Worm (Caenorhabditis elegans): ENCODE measurements around the gene vha-12.

DNA sequence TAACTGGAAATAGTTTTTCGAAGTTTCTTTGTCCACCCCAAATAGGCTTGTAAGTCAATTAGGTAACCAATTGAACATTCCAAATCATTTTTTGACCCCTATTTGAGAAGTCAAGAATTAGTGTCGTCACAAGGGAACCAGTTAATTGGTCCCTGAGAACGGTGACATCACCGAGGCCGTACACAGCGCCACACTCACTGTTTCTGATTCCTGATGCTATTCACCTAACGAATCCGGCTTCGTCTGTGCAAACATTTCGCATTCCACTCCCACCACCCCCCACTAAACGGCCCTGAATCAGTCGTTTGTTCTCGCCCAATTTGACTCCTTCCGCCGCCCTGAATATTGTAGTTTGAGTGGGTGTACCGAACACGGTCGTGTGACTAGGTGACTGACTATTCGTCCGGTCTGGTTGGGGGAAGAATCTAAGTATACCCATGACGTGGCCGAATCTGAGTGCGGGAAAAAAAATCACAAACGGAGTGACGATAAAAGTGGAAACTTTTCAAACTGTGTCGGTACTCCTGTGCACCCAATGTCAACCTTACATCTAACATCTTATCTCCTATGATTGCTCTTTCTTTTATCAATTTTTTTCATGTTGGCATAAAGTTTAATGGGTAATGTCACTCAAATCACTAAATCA, 46.6 kb upstream of the vha-12 start:
- TF ChIP-seq fkh-10 (GFP tag; optimal IDR thresholded peaks at IDR 0.05) (no peak), nhr-77 (tag; optimal IDR thresholded peaks at IDR 0.05) (no peak), C34B4.2 (tag; optimal IDR thresholded peaks at IDR 0.05) (no peak), lir-3 (tag; optimal IDR thresholded peaks at IDR 0.05; ENCODE audit: poor library complexity) (no peak), unc-130 (tag; optimal IDR thresholded peaks at IDR 0.05) (no peak), ztf-4 (tag; optimal IDR thresholded peaks at IDR 0.05) (no peak), nhr-11 (tag; optimal IDR thresholded peaks at IDR 0.05) (no peak), nhr-12 (tag; optimal IDR thresholded peaks at IDR 0.05) (no peak), skn-1 (tag; optimal IDR thresholded peaks at IDR 0.05) (peak; percentile 53), egl-27 (tag; optimal IDR thresholded peaks at IDR 0.05) (no peak), mdl-1 (tag; optimal IDR thresholded peaks at IDR 0.05) (peak in 1 of 2 experiments; percentile 31), pqm-1 (tag; optimal IDR thresholded peaks at IDR 0.05) (no peak), ama-1 (optimal IDR thresholded peaks at IDR 0.05) (no peak), unc-30 (tag; optimal IDR thresholded peaks at IDR 0.05) (no peak)

Data from whole organism, L1 larva.